Worm (Caenorhabditis elegans) whole organism, L4/young adult: Measurements from ENCODE around the gene T28A8.5.

ENCODE experiments used
- W03F9.2 ChIP-seq: fragments of 150-350 bp; optimal IDR thresholded peaks from 2 replicates; lab custom pipeline; 2014; ENCODE audit warnings: missing biosample characterization, missing genetic modification characterization
- dao-5 ChIP-seq: sonication (generic microtip); optimal IDR thresholded peaks from 2 replicates; lab custom pipeline; 2016; ENCODE audit warnings: missing genotype, missing genetic modification characterization, moderate library complexity, missing compliant biosample characterization
- him-1 ChIP-seq: sonication (generic microtip); optimal IDR thresholded peaks from 2 replicates; lab custom pipeline; 2016; ENCODE audit warnings: missing genotype, missing genetic modification reagents, missing genetic modification characterization, missing compliant biosample characterization

Gene T28A8.5

DNA sequence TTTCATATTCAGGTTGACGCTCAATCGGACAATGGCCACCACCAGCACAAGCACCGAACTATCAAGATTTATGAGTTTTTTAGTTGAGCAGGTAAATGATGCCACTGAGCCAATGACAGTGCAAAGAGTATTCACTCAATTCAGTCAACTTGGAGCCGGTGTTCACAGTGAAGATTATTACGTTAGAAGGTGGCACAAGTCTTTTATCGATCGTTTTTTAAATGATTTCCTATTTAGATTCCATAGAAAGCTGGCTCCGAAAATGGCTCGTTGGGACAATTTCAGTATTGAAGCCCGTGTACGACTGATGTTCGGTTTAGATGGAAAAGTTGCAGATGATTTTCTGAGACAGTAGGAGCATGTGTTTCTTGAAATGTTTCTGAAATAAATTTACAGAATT is at the start of gene T28A8.5:
T28A8.5 (plus strand) TSS at position 32 of the 400 bp plus-strand sequence.
- no peak for TF ChIP-seq him-1 (tag; lab: Kevin White, UChicago)
- no peak for TF ChIP-seq W03F9.2 (tag; lab: Kevin White, UChicago)
- no peak for TF ChIP-seq dao-5 (tag; lab: Kevin White, UChicago)

DNA sequence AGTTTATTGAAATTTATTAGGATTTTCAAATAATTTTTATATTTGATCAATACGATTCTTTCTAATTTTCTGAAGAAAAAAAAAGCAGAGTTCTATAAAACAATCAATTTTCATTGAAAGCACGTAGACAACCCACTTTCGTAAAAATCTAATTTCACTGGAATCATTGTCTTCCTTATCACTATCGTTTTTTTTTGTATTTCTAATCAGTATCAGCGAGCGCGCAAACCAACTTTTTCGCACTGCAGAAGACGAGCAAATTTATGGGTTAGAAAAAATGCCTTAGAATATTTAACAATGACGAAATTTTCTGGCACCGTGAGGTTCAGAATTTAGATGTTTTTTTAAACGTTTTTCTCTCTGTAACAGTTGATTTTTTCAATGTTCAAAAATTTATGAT is 48.6 kb upstream of the T28A8.5 start:
- TF ChIP-seq dao-5 (tag; lab: Kevin White, UChicago) (no peak), him-1 (tag; lab: Kevin White, UChicago) (no peak), W03F9.2 (tag; lab: Kevin White, UChicago) (no peak)

DNA sequence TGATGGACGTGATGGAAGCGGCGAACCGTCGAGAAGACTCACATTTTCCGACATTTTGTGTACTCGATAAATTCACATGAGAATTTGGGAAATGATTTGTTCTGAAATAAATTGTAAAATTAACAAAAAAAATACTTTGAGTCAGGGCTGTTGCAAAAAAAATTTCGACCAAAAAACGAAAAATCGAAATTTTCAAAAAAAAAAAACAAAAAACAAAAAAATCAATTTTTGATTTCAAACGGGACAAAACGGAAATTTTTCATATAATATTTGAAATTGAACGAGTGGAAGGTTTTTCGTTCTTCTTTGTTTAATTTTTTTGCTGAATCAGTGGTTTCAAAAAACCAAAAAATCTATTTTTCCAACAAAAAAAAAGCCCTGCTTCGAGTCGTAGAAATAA is 46.2 kb upstream of the T28A8.5 start, which contains the start of gene cua-1:
cua-1 (minus strand) TSS at position 101 of the 400 bp plus-strand sequence.
- no peak for TF ChIP-seq him-1 (tag; lab: Kevin White, UChicago)
- TF ChIP-seq W03F9.2 (tag; lab: Kevin White, UChicago): no peak
- TF ChIP-seq dao-5 (tag; lab: Kevin White, UChicago): no peak

DNA sequence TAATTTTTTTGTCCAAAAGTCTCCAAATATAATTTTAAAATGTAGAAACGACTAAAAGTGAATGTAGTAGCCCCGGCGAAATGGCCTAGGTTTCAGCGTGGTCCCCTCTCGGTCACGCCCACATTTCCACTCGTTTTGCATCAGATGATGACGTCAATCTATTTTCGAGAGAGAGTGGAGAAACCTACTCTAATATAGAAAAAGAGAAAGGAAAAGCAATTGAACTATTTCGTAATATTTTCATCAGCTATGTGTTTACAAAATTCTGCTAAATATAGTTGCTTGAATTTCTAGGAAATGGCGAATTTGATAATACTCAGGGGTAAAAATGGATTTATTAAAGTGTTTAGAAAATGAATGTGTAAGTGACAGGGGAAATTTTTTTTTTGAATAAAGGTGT is 45.6 kb upstream of the T28A8.5 start:
- no peak for TF ChIP-seq dao-5 (tag; lab: Kevin White, UChicago)
- no peak for TF ChIP-seq W03F9.2 (tag; lab: Kevin White, UChicago)
- TF ChIP-seq him-1 (tag; lab: Kevin White, UChicago): no peak

ce11 chrIII:13457305-13457704 is 44.1 kb upstream of the T28A8.5 start:
- TF ChIP-seq him-1 (tag; lab: Kevin White, UChicago) (no peak), dao-5 (tag; lab: Kevin White, UChicago) (no peak), W03F9.2 (tag; lab: Kevin White, UChicago) (no peak)

DNA sequence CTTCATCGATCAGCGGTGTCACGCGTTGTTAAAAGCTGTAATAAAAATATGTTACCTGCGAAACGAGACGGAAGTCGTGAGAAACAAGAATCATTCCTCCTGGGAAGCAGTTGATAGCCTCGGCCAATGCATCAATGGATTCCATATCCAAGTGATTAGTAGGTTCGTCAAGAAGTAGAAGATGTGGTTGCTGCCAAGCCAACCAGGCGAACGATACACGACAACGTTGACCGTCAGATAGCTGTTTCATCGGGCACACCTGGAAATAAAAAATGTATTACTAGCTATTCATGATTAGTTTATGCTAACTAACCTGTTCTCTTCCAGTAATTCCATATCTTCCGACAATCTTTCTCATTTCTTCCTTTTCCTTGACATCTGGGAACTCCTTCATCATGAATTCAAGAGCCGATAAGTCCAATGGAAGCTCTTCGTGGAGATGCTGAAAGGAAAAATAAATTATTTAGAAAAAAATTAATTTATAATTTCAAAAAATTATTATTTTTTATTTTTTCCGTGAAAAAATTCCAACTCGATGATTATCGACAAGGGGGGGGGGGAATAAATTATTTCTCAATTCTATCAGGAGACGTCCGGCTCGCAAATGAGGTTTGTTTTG is 42.3 kb upstream of the T28A8.5 start, which contains the start of gene tag-164:
tag-164 (plus strand) TSS at position 569 of the 619 bp plus-strand sequence.
- TF ChIP-seq W03F9.2 (tag; lab: Kevin White, UChicago): no peak
- TF ChIP-seq him-1 (tag; lab: Kevin White, UChicago): no peak
- no peak for TF ChIP-seq dao-5 (tag; lab: Kevin White, UChicago)

DNA sequence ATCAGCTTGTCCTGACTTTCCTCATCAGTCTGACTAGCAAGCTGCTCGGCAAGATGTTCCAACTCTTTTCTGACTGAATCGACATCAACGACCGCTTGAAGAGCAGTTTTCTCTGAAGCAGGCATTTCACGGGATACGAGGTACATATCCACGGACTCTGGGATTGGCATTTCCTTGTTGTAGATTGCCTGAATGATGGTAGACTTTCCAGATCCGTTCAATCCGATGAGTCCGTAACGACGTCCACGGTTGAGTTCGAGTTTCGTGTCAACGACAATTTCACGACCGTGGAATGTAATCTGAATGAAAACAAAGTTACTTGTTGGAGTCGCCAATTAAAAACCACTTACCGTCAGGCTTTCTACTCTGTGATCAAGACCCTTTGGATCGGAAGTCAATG is 39.9 kb upstream of the T28A8.5 start:
- TF ChIP-seq dao-5 (tag; lab: Kevin White, UChicago): no peak
- TF ChIP-seq W03F9.2 (tag; lab: Kevin White, UChicago): no peak
- TF ChIP-seq him-1 (tag; lab: Kevin White, UChicago): no peak

DNA sequence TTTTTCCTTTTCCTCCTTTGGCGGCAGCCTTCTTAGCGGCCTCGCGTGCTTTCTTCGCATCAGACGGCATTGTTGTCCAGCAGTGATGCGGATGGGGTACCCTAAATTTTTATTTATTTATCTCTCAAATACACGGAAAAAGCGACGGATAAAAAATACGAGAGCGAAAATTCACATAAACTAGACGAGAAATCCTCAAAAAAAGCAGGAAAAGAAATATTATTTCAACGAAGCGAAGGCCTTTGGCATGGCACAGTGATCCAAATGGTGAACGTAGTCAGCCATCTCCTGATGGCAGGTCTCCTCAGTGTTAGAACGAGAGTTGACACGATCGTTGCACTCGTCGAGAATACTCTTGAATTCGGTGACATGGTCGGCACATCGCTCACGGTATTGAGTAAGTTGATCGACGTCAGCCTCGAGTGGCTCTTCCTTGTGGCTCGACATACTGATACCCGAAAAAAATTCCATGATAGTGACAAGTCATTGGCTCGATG is 39.2 kb upstream of the T28A8.5 start, which contains the start of the genes abcf-2 and T27E9.2:
abcf-2 (minus strand) TSS at position 101 of the 497 bp plus-strand sequence.
T27E9.2 (minus strand) TSS at position 447 of the 497 bp plus-strand sequence.
- no peak for TF ChIP-seq dao-5 (tag; lab: Kevin White, UChicago)
- TF ChIP-seq him-1 (tag; lab: Kevin White, UChicago): no peak
- no peak for TF ChIP-seq W03F9.2 (tag; lab: Kevin White, UChicago)

- TF ChIP-seq dao-5 (tag; lab: Kevin White, UChicago) (no peak), him-1 (tag; lab: Kevin White, UChicago) (peak; percentile 38), W03F9.2 (tag; lab: Kevin White, UChicago) (peak; percentile 88)
Observed at ce11 chrIII:13462965-13463783, 38.3 kb upstream of the T28A8.5 start, which contains the start of gene ant-1.1. TSS of gene ant-1.1 (plus strand) at chrIII:13463163.

ce11 chrIII:13464493-13465362 is 36.7 kb upstream of the T28A8.5 start, which contains the start of gene kel-3:
TSS of gene kel-3 (plus strand) at chrIII:13464820.
- TF ChIP-seq him-1 (tag; lab: Kevin White, UChicago) (peak; percentile 41), dao-5 (tag; lab: Kevin White, UChicago) (peak; percentile 75), W03F9.2 (tag; lab: Kevin White, UChicago) (peak; percentile 40)

DNA sequence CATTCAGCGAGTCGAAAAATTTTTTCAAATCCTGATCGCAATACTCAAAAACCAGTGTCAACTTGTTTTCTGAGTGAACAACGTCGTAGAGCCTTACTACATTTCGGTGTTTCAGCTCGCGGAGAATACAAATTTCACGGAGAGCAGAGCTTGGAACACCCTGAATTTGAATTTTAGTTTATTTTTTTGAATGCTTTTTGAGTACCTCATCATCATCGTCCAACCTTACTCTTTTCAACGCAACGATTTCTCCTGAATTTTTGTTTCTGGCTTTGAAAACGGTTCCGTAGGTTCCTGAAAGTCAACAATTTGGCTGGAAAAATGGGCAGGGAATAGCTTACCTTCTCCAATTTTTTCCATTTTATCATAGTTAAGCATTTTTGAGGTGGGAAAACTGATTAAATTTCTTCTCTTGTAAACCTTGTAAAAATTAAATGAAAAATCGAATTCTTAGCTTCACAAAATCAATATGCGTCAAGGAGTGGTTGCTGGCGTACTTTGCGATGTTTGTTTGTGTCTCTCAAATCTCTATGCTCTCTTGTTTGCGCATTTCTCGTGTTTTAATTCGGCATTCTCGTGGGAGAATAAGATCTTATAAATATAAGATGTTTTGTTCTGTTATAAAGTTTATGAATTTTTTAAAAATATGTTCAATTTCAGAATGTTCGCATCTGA is 35.4 kb upstream of the T28A8.5 start, which contains the start of gene cdk-5:
cdk-5 (minus strand) TSS at position 425 of the 675 bp plus-strand sequence.
- TF ChIP-seq W03F9.2 (tag; lab: Kevin White, UChicago) (peak; percentile 87), him-1 (tag; lab: Kevin White, UChicago) (peak; percentile 6), dao-5 (tag; lab: Kevin White, UChicago) (no peak)
